Fruit fly (Drosophila melanogaster) whole organism, embryonic: ENCODE measurements around the gene CG3036.

Experiments used
- Bteb2 ChIP-seq: fragments of 200-800 bp; sonication (Bioruptor generic); optimal IDR thresholded peaks from 2 replicates; lab custom pipeline; 2016; ENCODE audit warnings: missing biosample characterization, missing genetic modification characterization
- CG10543 ChIP-seq: fragments of 200-800 bp; sonication (Bioruptor generic); optimal IDR thresholded peaks from 3 replicates; lab custom pipeline; 2017; ENCODE audit warnings: missing biosample characterization, mild to moderate bottlenecking, missing genetic modification characterization, moderate library complexity
- CG11504 ChIP-seq: fragments of 200-800 bp; sonication (Bioruptor generic); optimal IDR thresholded peaks from 3 replicates; lab custom pipeline; 2019; ENCODE audit warnings: missing biosample characterization, mild to moderate bottlenecking, missing genetic modification characterization, moderate library complexity
- CG11560 ChIP-seq: fragments of 200-800 bp; sonication (Bioruptor generic); IDR thresholded peaks from 3 replicates; pipeline ENCODE4 v1.3.6; 2022; ENCODE audit warnings: missing biosample characterization, missing genetic modification characterization
- CG12769 ChIP-seq: fragments of 200-800 bp; sonication (Bioruptor generic); optimal IDR thresholded peaks from 2 replicates; lab custom pipeline; 2019; ENCODE audit warnings: missing biosample characterization, mild to moderate bottlenecking, missing genetic modification characterization, moderate library complexity
- CG13287 ChIP-seq: fragments of 200-800 bp; sonication (Bioruptor generic); IDR thresholded peaks from 2 replicates; pipeline ENCODE4 v1.3.6; 2022; ENCODE audit warnings: missing biosample characterization, missing genetic modification characterization; ENCODE audit not compliant: partially characterized antibody
- CG16813 ChIP-seq: fragments of 200-800 bp; sonication (Bioruptor generic); IDR thresholded peaks from 3 replicates; pipeline ENCODE4 v1.3.6; 2022; ENCODE audit warnings: missing biosample characterization, missing genetic modification characterization; ENCODE audit not compliant: partially characterized antibody
- CG17829 ChIP-seq: fragments of 200-800 bp; optimal IDR thresholded peaks from 2 replicates; lab custom pipeline; 2019; ENCODE audit warnings: missing biosample characterization, mild to moderate bottlenecking, missing genetic modification characterization, moderate library complexity
- CG18011 ChIP-seq: fragments of 200-800 bp; sonication (Bioruptor generic); optimal IDR thresholded peaks from 2 replicates; lab custom pipeline; 2017; ENCODE audit warnings: missing biosample characterization, missing genetic modification characterization, mild to moderate bottlenecking, moderate library complexity, missing genotype
- CG18619 ChIP-seq: fragments of 200-800 bp; sonication (Bioruptor generic); optimal IDR thresholded peaks from 3 replicates; lab custom pipeline; 2017; ENCODE audit warnings: missing biosample characterization, mild to moderate bottlenecking, missing genetic modification characterization
- CG34376 ChIP-seq: fragments of 200-800 bp; sonication (Bioruptor generic); optimal IDR thresholded peaks from 2 replicates; lab custom pipeline; 2018; ENCODE audit warnings: missing biosample characterization, mild to moderate bottlenecking, missing genetic modification characterization
- CG6654 ChIP-seq: fragments of 200-800 bp; sonication (Bioruptor generic); optimal IDR thresholded peaks from 2 replicates; lab custom pipeline; 2017; ENCODE audit warnings: missing biosample characterization, mild to moderate bottlenecking, missing genetic modification characterization
- CG7556 ChIP-seq: fragments of 200-800 bp; sonication (Bioruptor generic); optimal IDR thresholded peaks from 2 replicates; lab custom pipeline; 2017; ENCODE audit warnings: missing biosample characterization, mild to moderate bottlenecking, missing genetic modification characterization
- CG9817 ChIP-seq: fragments of 200-800 bp; sonication (Bioruptor generic); optimal IDR thresholded peaks from 2 replicates; lab custom pipeline; 2018; ENCODE audit warnings: missing biosample characterization, mild to moderate bottlenecking, missing genetic modification characterization, moderate library complexity
- CTCF ChIP-seq: fragments of 200-800 bp; sonication (Bioruptor generic); optimal IDR thresholded peaks from 2 replicates; lab custom pipeline; 2017; ENCODE audit warnings: missing biosample characterization, mild to moderate bottlenecking, missing genetic modification characterization, moderate library complexity
- Doc2 ChIP-seq: fragments of 200-800 bp; sonication (Bioruptor generic); IDR thresholded peaks from 2 replicates; pipeline ENCODE4 v1.3.6; 2022; ENCODE audit warnings: missing biosample characterization, missing genetic modification characterization
- E2f2 ChIP-seq: fragments of 200-800 bp; sonication (Bioruptor generic); IDR thresholded peaks from 2 replicates; pipeline ENCODE4 v1.3.6; 2022; ENCODE audit warnings: missing biosample characterization, missing genetic modification characterization
- Lpt ChIP-seq: fragments of >200 bp; optimal IDR thresholded peaks from 2 replicates; lab custom pipeline; 2018; ENCODE audit warnings: missing biosample characterization, missing genetic modification characterization
- Med ChIP-seq: fragments of 200-800 bp; sonication (Bioruptor generic); peaks from one replicate; lab custom pipeline; 2016; ENCODE audit warnings: missing biosample characterization, missing genetic modification characterization, mild to moderate bottlenecking, inconsistent platforms, moderate library complexity
- Nf-YB ChIP-seq: fragments of 200-800 bp; sonication (Bioruptor generic); optimal IDR thresholded peaks from 3 replicates; lab custom pipeline; 2019; ENCODE audit warnings: missing biosample characterization, mild to moderate bottlenecking, missing genetic modification characterization, moderate library complexity
- Rx ChIP-seq: fragments of 200-800 bp; sonication (Bioruptor generic); IDR thresholded peaks from 2 replicates; pipeline ENCODE4 v1.3.6; 2022; ENCODE audit warnings: missing biosample characterization, missing genetic modification characterization
- Sox102F ChIP-seq: fragments of 200-800 bp; sonication (Bioruptor generic); optimal IDR thresholded peaks from 2 replicates; lab custom pipeline; 2018; ENCODE audit warnings: missing biosample characterization, mild to moderate bottlenecking, missing genetic modification characterization, moderate library complexity
- Ssrp ChIP-seq: fragments of 200-800 bp; sonication (Bioruptor generic); optimal IDR thresholded peaks from 2 replicates; lab custom pipeline; 2018; ENCODE audit warnings: missing biosample characterization, mild to moderate bottlenecking, missing genetic modification characterization, moderate library complexity
- abd-A ChIP-seq: fragments of 200-800 bp; sonication (Bioruptor generic); optimal IDR thresholded peaks from 3 replicates; lab custom pipeline; 2019; ENCODE audit warnings: missing biosample characterization, mild to moderate bottlenecking, missing genetic modification characterization, moderate library complexity
- bigmax ChIP-seq: fragments of 200-800 bp; sonication (Bioruptor generic); optimal IDR thresholded peaks from 2 replicates; lab custom pipeline; 2018; ENCODE audit warnings: missing biosample characterization, mild to moderate bottlenecking, missing genetic modification characterization
- chinmo ChIP-seq: fragments of 200-800 bp; sonication (Bioruptor generic); IDR thresholded peaks from 4 replicates; pipeline ENCODE4 v1.3.6; 2022; ENCODE audit warnings: missing biosample characterization, missing genetic modification characterization; ENCODE audit not compliant: partially characterized antibody
- cwo ChIP-seq: fragments of 200-800 bp; sonication (Bioruptor generic); optimal IDR thresholded peaks from 3 replicates; lab custom pipeline; 2017; ENCODE audit warnings: missing biosample characterization, missing genetic modification characterization, mild to moderate bottlenecking, moderate library complexity, missing genetic modification reagents
- emc ChIP-seq: fragments of 200-800 bp; sonication (Bioruptor generic); optimal IDR thresholded peaks from 2 replicates; lab custom pipeline; 2016; ENCODE audit warnings: missing biosample characterization, missing genetic modification characterization
- ftz-f1 ChIP-seq: fragments of 200-800 bp; sonication (Bioruptor generic); optimal IDR thresholded peaks from 2 replicates; lab custom pipeline; 2016; ENCODE audit warnings: missing biosample characterization, missing genetic modification characterization
- gem ChIP-seq: fragments of 200-800 bp; sonication (Bioruptor generic); optimal IDR thresholded peaks from 2 replicates; lab custom pipeline; 2019; ENCODE audit warnings: missing biosample characterization, mild to moderate bottlenecking, missing genetic modification characterization, moderate library complexity
- gfzf ChIP-seq: fragments of 200-800 bp; sonication (Bioruptor generic); optimal IDR thresholded peaks from 2 replicates; lab custom pipeline; 2016; ENCODE audit warnings: missing biosample characterization, mild to moderate bottlenecking, missing genetic modification characterization, moderate library complexity
- kni ChIP-seq: fragments of 200-800 bp; sonication (Bioruptor generic); optimal IDR thresholded peaks from 3 replicates; lab custom pipeline; 2017; ENCODE audit warnings: mild to moderate bottlenecking, missing biosample characterization, missing genetic modification reagents, missing genetic modification characterization
- lab ChIP-seq: fragments of 200-800 bp; sonication (Bioruptor generic); optimal IDR thresholded peaks from 3 replicates; lab custom pipeline; 2017; ENCODE audit warnings: missing biosample characterization, missing genetic modification characterization, mild to moderate bottlenecking, moderate library complexity, missing genetic modification reagents
- luna ChIP-seq: fragments of 200-800 bp; sonication (Bioruptor generic); optimal IDR thresholded peaks from 2 replicates; lab custom pipeline; 2016; ENCODE audit warnings: missing biosample characterization, missing genetic modification characterization
- odd ChIP-seq: fragments of 200-800 bp; sonication (Bioruptor generic); optimal IDR thresholded peaks from 2 replicates; lab custom pipeline; 2017; ENCODE audit warnings: missing biosample characterization, mild to moderate bottlenecking, missing genetic modification characterization
- repo ChIP-seq: fragments of 200-800 bp; sonication (Bioruptor generic); optimal IDR thresholded peaks from 2 replicates; lab custom pipeline; 2016; ENCODE audit warnings: missing biosample characterization, missing genetic modification characterization
- sens ChIP-seq: fragments of 200-800 bp; sonication (Bioruptor generic); peaks from one replicate; lab custom pipeline; 2016; ENCODE audit warnings: missing biosample characterization, missing genetic modification characterization
- sr ChIP-seq: fragments of 200-800 bp; sonication (Bioruptor generic); IDR thresholded peaks from 3 replicates; pipeline ENCODE4 v1.3.6; 2022; ENCODE audit warnings: missing biosample characterization, missing genetic modification characterization
- sug ChIP-seq: fragments of 200-800 bp; optimal IDR thresholded peaks from 2 replicates; lab custom pipeline; 2019; ENCODE audit warnings: missing biosample characterization, mild to moderate bottlenecking, missing genetic modification characterization, moderate library complexity
- toy ChIP-seq: fragments of 200-800 bp; sonication (Bioruptor generic); IDR thresholded peaks from 2 replicates; pipeline ENCODE4 v1.3.6; 2022; ENCODE audit warnings: missing biosample characterization, missing genetic modification characterization
- unc-4 ChIP-seq: fragments of 200-800 bp; sonication (Bioruptor generic); IDR thresholded peaks from 2 replicates; pipeline ENCODE4 v1.3.6; 2022; ENCODE audit warnings: missing biosample characterization, missing genetic modification characterization; ENCODE audit not compliant: partially characterized antibody

Gene CG3036

DNA sequence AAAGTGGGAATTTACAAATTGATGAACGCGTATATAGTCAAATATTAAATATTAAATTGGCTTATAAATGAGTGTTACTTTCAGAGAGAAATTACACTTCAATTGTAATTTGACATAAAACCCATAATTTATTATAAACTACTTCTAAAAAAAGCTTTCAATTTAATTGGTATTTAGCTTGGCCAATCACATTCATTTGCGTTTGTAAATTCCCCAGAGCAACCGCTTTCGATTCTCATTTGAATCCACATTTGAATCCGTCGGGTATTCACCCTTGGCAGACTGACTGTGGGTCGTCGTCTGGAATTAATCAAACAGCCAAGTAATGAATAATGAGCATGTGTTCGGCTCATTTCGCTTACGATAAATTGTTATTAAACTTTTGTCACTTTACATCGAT lies 4.0 kb downstream of the CG3036 start:
- TF ChIP-seq Nf-YB (GFP tag; lab: Kevin White, UChicago) (peak; percentile 6), CG12769 (tag; lab: Kevin White, UChicago) (no peak), Med (GFP tag; lab: Kevin White, UChicago) (peak; percentile 14), CG18619 (no peak)

DNA sequence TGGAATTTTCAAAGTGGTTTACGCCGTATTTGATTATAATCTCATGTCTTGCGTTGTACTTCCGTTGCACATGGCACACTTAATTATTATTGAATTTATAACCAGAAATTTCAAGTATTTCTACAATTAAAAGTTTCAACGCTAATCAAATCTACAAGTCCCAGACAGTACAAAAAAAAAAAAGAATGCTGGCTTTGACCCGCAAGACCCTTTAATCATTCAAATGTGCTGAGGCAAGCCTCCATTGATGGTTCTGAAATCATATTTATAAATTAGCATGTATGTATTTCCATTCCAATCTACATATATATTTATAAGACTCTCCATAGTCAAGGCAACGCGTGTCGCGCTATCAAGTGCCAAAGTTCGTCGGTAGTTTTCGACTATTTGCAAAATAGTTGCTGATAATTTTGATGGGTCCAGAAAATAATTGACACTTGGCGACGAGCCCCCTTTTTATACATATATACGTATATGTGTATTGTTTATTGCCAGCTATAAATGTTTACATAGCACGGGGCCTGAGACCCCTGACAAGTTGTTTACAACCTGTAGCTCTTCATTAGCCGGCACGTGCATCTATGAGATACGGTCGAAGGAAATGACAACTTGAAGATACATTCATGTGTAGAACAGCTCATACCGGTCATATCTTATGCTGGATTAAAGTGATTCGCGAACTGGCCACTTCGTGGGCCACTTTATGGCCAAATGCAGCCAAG lies 4.7 kb downstream of the CG3036 start:
- TF ChIP-seq CG16813 (0 out of 3 replicates have a peak, but pooled peaks have one; percentile 8), CG6654 (GFP tag; lab: Kevin White, UChicago) (no peak), emc (GFP tag; lab: Kevin White, UChicago) (no peak), gem (peak; percentile 58), sug (peak; percentile 22), CG9817 (tag; lab: Kevin White, UChicago) (no peak), Ssrp (tag; lab: Kevin White, UChicago) (no peak), CG17829 (tag; lab: Kevin White, UChicago) (no peak), CTCF (GFP tag; lab: Kevin White, UChicago) (no peak), abd-A (peak; percentile 30), luna (GFP tag; lab: Kevin White, UChicago) (no peak), bigmax (GFP tag; lab: Kevin White, UChicago) (no peak), CG11504 (tag; lab: Kevin White, UChicago) (no peak), Sox102F (GFP tag; lab: Kevin White, UChicago) (no peak), sr (GFP tag; lab: Robert Waterston, UW) (no peak), E2f2 (GFP tag; lab: Robert Waterston, UW) (no peak), Doc2 (GFP tag; lab: Robert Waterston, UW) (no peak), chinmo (GFP tag; lab: Robert Waterston, UW) (0 out of 4 replicates have a peak, but pooled peaks have one; percentile 10), CG34376 (GFP tag; lab: Kevin White, UChicago) (peak; percentile 84), unc-4 (GFP tag; lab: Robert Waterston, UW) (no peak), Bteb2 (GFP tag; lab: Kevin White, UChicago) (no peak), toy (GFP tag; lab: Robert Waterston, UW) (no peak), sens (GFP tag; lab: Kevin White, UChicago) (peak; percentile 58), gfzf (GFP tag; lab: Kevin White, UChicago) (no peak), CG7556 (GFP tag; lab: Kevin White, UChicago) (no peak), repo (GFP tag; lab: Kevin White, UChicago) (no peak), kni (no peak), ftz-f1 (GFP tag; lab: Kevin White, UChicago) (peak; percentile 8), Lpt (GFP tag; lab: Kevin White, UChicago) (no peak), CG18011 (GFP tag; lab: Kevin White, UChicago) (no peak), CG11560 (tag; lab: Robert Waterston, UW) (no peak), CG10543 (GFP tag; lab: Kevin White, UChicago) (peak; percentile 20), Rx (GFP tag; lab: Robert Waterston, UW) (no peak), cwo (GFP tag; lab: Kevin White, UChicago) (peak; percentile 58), lab (no peak), CG13287 (GFP tag; lab: Robert Waterston, UW) (no peak), odd (GFP tag; lab: Kevin White, UChicago) (no peak)
- TF ChIP-seq, all 482 proteins: peak for 10
